Worm (Caenorhabditis elegans): ENCODE data around the gene nhr-167.

Gene nhr-167

DNA sequence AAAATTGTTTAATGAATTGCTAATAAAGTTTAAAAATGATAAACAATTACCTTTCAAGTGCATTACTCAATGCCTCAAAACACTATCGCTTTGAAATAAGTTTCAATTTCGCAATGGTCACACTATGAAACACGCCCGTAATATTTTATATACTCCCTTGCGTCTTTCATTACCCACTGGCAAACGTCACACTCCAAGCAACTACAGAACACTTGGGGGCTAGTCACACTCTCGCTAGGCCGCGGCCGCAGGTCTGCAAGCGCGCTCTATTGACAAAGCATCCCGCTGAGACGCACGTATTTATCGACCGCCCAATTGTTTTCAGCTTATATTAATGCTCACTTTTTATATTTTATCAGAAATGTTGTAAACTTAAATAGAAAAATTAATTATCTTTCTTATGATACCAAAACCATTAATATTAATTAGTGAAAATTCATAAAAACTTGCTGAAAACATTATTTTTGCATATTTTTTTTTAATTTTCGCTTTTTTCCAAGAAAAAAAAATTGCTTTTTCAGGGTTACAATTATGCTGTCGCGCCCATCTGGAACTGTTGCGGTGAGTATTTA is 36.1 kb upstream of the nhr-167 start, which contains the start of the genes nmat-1 and ucr-2.1 (continued):
- TF ChIP-seq F44E2.7 (GFP tag; IDR thresholded peaks at IDR 0.05) (no peak), mdl-1 (tag; optimal IDR thresholded peaks at IDR 0.05) (peak in 1 of 2 experiments; percentile 73), dmd-8 (GFP tag; IDR thresholded peaks at IDR 0.05) (no peak), mes-2 (tag; optimal IDR thresholded peaks at IDR 0.05; ENCODE audit: poor library complexity, severe bottlenecking) (peak; percentile 94), zfp-2 (tag; optimal IDR thresholded peaks at IDR 0.05) (no peak), lim-7 (GFP tag; IDR thresholded peaks at IDR 0.05) (no peak), ces-1 (GFP tag; optimal IDR thresholded peaks at IDR 0.05) (no peak), saeg-2 (GFP tag; IDR thresholded peaks at IDR 0.05) (no peak), hmg-1.1 (GFP tag; IDR thresholded peaks at IDR 0.05) (peak; percentile 81), gei-8 (GFP tag; optimal IDR thresholded peaks at IDR 0.05) (no peak), rbr-2 (tag; optimal IDR thresholded peaks at IDR 0.05) (peak; percentile 79), ctbp-1 (GFP tag; IDR thresholded peaks at IDR 0.05) (no peak), set-16 (GFP tag; IDR thresholded peaks at IDR 0.05) (0 out of 2 replicates have a peak, but pooled peaks have one; percentile 17), nhr-11 (tag; optimal IDR thresholded peaks at IDR 0.05) (peak; percentile 55), Y105C5A.15 (GFP tag; IDR thresholded peaks at IDR 0.05) (no peak), hif-1 (tag; optimal IDR thresholded peaks at IDR 0.05) (peak; percentile 37 to 94), fos-1 (tag; optimal IDR thresholded peaks at IDR 0.05) (no peak), arid-1 (GFP tag; conservative IDR thresholded peaks at IDR 0.05) (0 out of 2 replicates have a peak, but pooled peaks have one; percentile 22), ztf-11 (tag; optimal IDR thresholded peaks at IDR 0.05) (no peak), Y5F2A.4 (GFP tag; optimal IDR thresholded peaks at IDR 0.05) (no peak), snpc-1.2 (GFP tag; IDR thresholded peaks at IDR 0.05) (no peak), tra-1 (GFP tag; IDR thresholded peaks at IDR 0.05) (no peak), lsy-2 (tag; optimal IDR thresholded peaks at IDR 0.05) (peak in 1 of 2 experiments; percentile 75), ZK337.2 (GFP tag; IDR thresholded peaks at IDR 0.05) (no peak), mep-1 (tag; optimal IDR thresholded peaks at IDR 0.05) (peak; percentile 92), lin-1 (GFP tag; IDR thresholded peaks at IDR 0.05) (no peak), nhr-28 (tag; optimal IDR thresholded peaks at IDR 0.05) (peak; percentile 99), nhr-48 (tag; optimal IDR thresholded peaks at IDR 0.05) (peak; percentile 35), pqm-1 (tag; optimal IDR thresholded peaks at IDR 0.05) (peak; percentile 56), lin-38 (GFP tag; IDR thresholded peaks at IDR 0.05) (peak; percentile 98), sdz-12 (GFP tag; optimal IDR thresholded peaks at IDR 0.05) (no peak), duxl-1 (tag; optimal IDR thresholded peaks at IDR 0.05; ENCODE audit: poor library complexity) (peak; percentile 77), mxl-2 (GFP tag; conservative IDR thresholded peaks at IDR 0.05) (no peak), F26F4.8 (GFP tag; conservative IDR thresholded peaks at IDR 0.05) (no peak), zip-2 (tag; optimal IDR thresholded peaks at IDR 0.05) (no peak), lin-15B (tag; optimal IDR thresholded peaks at IDR 0.05) (no peak), mxl-3 (GFP tag; optimal IDR thresholded peaks at IDR 0.05) (peak; percentile 89), mdt-29 (GFP tag; IDR thresholded peaks at IDR 0.05) (no peak), lir-3 (tag; optimal IDR thresholded peaks at IDR 0.05) (no peak), zag-1 (tag; optimal IDR thresholded peaks at IDR 0.05) (peak; percentile 4), unc-39 (tag; optimal IDR thresholded peaks at IDR 0.05) (no peak), lin-29 (GFP tag; IDR thresholded peaks at IDR 0.05) (no peak), madf-9 (GFP tag; conservative IDR thresholded peaks at IDR 0.05) (no peak), T20F7.1 (GFP tag; optimal IDR thresholded peaks at IDR 0.05) (peak; percentile 50), ZK546.5 (tag; optimal IDR thresholded peaks at IDR 0.05) (no peak), nhr-6 (tag; optimal IDR thresholded peaks at IDR 0.05) (peak; percentile 61), dmd-6 (GFP tag; IDR thresholded peaks at IDR 0.05) (peak; percentile 76), hlh-11 (tag; optimal IDR thresholded peaks at IDR 0.05) (peak; percentile 88), F49E8.2 (tag; optimal IDR thresholded peaks at IDR 0.05; ENCODE audit: borderline replicate concordance) (no peak), daf-12 (tag; optimal IDR thresholded peaks at IDR 0.05) (no peak), ceh-28 (tag; optimal IDR thresholded peaks at IDR 0.05) (no peak)
